Worm (Caenorhabditis elegans) whole organism, L4 larva: ENCODE results near the gene W08E12.5.

ENCODE experiments used
- F44E2.7 ChIP-seq: fragments of 200-800 bp; sonication (Bioruptor generic); IDR thresholded peaks from 2 replicates; pipeline ENCODE4 v2.1.2; 2022; ENCODE audit warnings: missing genetic modification characterization, missing compliant biosample characterization
- fos-1 ChIP-seq: fragments of 150-350 bp; optimal IDR thresholded peaks from 2 replicates; lab custom pipeline; 2014; ENCODE audit warnings: missing biosample characterization, missing genetic modification characterization
- nhr-237 ChIP-seq: sonication (generic microtip); optimal IDR thresholded peaks from 2 replicates; lab custom pipeline; 2017; ENCODE audit warnings: missing biosample characterization, missing genetic modification characterization
- nhr-28 ChIP-seq: fragments of 150-350 bp; optimal IDR thresholded peaks from 2 replicates; lab custom pipeline; 2014; ENCODE audit warnings: missing biosample characterization, missing genetic modification characterization
- saeg-2 ChIP-seq: fragments of 200-800 bp; sonication (Bioruptor generic); IDR thresholded peaks from 2 replicates; pipeline ENCODE4 v1.3.6; 2022; ENCODE audit warnings: missing genetic modification reagents, missing genetic modification characterization, missing compliant biosample characterization
- skn-1 ChIP-seq: fragments of 150-350 bp; optimal IDR thresholded peaks from 2 replicates; lab custom pipeline; 2014; ENCODE audit warnings: missing biosample characterization, missing genetic modification characterization
- spr-1 ChIP-seq: sonication (generic microtip); optimal IDR thresholded peaks from 2 replicates; lab custom pipeline; 2016; ENCODE audit warnings: mild to moderate bottlenecking, missing genetic modification characterization, missing compliant biosample characterization
- zag-1 ChIP-seq: fragments of 150-350 bp; optimal IDR thresholded peaks from 2 replicates; lab custom pipeline; 2014; ENCODE audit warnings: missing biosample characterization, missing genetic modification characterization

ce11 chrIV:3338176-3338575, 37.6 kb downstream of the W08E12.5 start:
- TF ChIP-seq nhr-237 (tag; lab: Kevin White, UChicago) (no peak), spr-1 (tag; lab: Kevin White, UChicago) (no peak), zag-1 (no peak), F44E2.7 (GFP tag; lab: Robert Waterston, UW) (no peak), skn-1 (tag; lab: Kevin White, UChicago) (no peak), saeg-2 (GFP tag; lab: Robert Waterston, UW) (no peak), fos-1 (tag; lab: Kevin White, UChicago) (no peak), nhr-28 (tag; lab: Kevin White, UChicago) (no peak)
